Worm (Caenorhabditis elegans) whole organism, L2 larva: ENCODE results near the gene sdz-7.

Experiments used
- C34F6.9 ChIP-seq: fragments of 150-350 bp; optimal IDR thresholded peaks from 2 replicates; lab custom pipeline; 2014; ENCODE audit warnings: missing biosample characterization, missing genetic modification characterization
- F13H6.1 ChIP-seq: sonication (generic microtip); optimal IDR thresholded peaks from 2 replicates; lab custom pipeline; 2016; ENCODE audit warnings: missing genetic modification characterization, missing compliant biosample characterization
- R02D3.7 ChIP-seq: fragments of 150-350 bp; optimal IDR thresholded peaks from 2 replicates; lab custom pipeline; 2014; ENCODE audit warnings: missing biosample characterization, missing genetic modification characterization
- Y55F3AM.14 ChIP-seq: fragments of 200-800 bp; sonication (Bioruptor generic); optimal IDR thresholded peaks from 2 replicates; lab custom pipeline; 2018; ENCODE audit warnings: mild to moderate bottlenecking, missing genetic modification characterization, missing compliant biosample characterization
- alr-1 ChIP-seq: fragments of 150-350 bp; optimal IDR thresholded peaks from 2 replicates; lab custom pipeline; 2014; ENCODE audit warnings: missing biosample characterization, missing genetic modification characterization
- aly-2 ChIP-seq: fragments of 150-350 bp; optimal IDR thresholded peaks from 2 replicates; lab custom pipeline; 2014; ENCODE audit warnings: missing biosample characterization, missing genetic modification characterization
- ama-1 ChIP-seq: fragments of 150-350 bp; optimal IDR thresholded peaks from 2 replicates; lab custom pipeline; 2018; ENCODE audit warnings: inconsistent platforms
- blmp-1 ChIP-seq: sonication (generic microtip); optimal IDR thresholded peaks from 2 replicates; lab custom pipeline; 2017; ENCODE audit warnings: missing genetic modification characterization, mild to moderate bottlenecking, missing compliant biosample characterization, antibody characterized with exemption, moderate library complexity; ENCODE audit not compliant: insufficient read depth
- ceh-16 ChIP-seq: fragments of 150-350 bp; optimal IDR thresholded peaks from 2 replicates; lab custom pipeline; 2014; ENCODE audit warnings: missing biosample characterization, missing genetic modification characterization
- crh-2 ChIP-seq: sonication (generic microtip); optimal IDR thresholded peaks from 2 replicates; lab custom pipeline; 2017; ENCODE audit warnings: missing biosample characterization, missing genetic modification characterization
- egl-27 ChIP-seq: sonication (generic microtip); optimal IDR thresholded peaks from 3 replicates; lab custom pipeline; 2017; ENCODE audit warnings: missing biosample characterization, missing genetic modification reagents, missing genetic modification characterization
- elt-1 ChIP-seq: fragments of 150-350 bp; optimal IDR thresholded peaks from 2 replicates; lab custom pipeline; 2014; ENCODE audit warnings: missing biosample characterization, missing genetic modification characterization
- elt-3 ChIP-seq: sonication (generic microtip); optimal IDR thresholded peaks from 2 replicates; lab custom pipeline; 2017; ENCODE audit warnings: missing biosample characterization, missing genetic modification characterization
- fos-1 ChIP-seq: fragments of 150-350 bp; optimal IDR thresholded peaks from 2 replicates; lab custom pipeline; 2014; ENCODE audit warnings: missing biosample characterization, missing genetic modification characterization
- lin-11 ChIP-seq: fragments of 150-350 bp; sonication (generic microtip); optimal IDR thresholded peaks from 2 replicates; lab custom pipeline; 2014; ENCODE audit warnings: missing biosample characterization, missing genetic modification characterization, inconsistent platforms, mixed read lengths
- lin-13 ChIP-seq: fragments of 150-350 bp; optimal IDR thresholded peaks from 2 replicates; lab custom pipeline; 2014; ENCODE audit warnings: missing biosample characterization, missing genetic modification reagents, missing genetic modification characterization
- lin-39 ChIP-seq: fragments of 150-350 bp; optimal IDR thresholded peaks from 2 replicates; lab custom pipeline; 2014; ENCODE audit warnings: missing biosample characterization, missing genetic modification reagents, missing genetic modification characterization
- lsy-2 ChIP-seq, 2 experiments: fragments of 150-350 bp in 1 of 2; sonication (generic microtip) in 1 of 2; optimal IDR thresholded peaks; 2 replicates each; lab custom pipeline; 2014 to 2017; ENCODE audit warnings: missing biosample characterization in 2 of 2, missing genetic modification characterization in 2 of 2
- mab-5 ChIP-seq: fragments of 150-350 bp; optimal IDR thresholded peaks from 2 replicates; lab custom pipeline; 2014; ENCODE audit warnings: missing biosample characterization, missing genetic modification characterization
- mdl-1 ChIP-seq, 2 experiments: fragments of 150-350 bp in 1 of 2; sonication (generic microtip) in 1 of 2; optimal IDR thresholded peaks; 2 replicates each; lab custom pipeline; 2017; ENCODE audit warnings: missing biosample characterization in 2 of 2, missing genetic modification characterization in 2 of 2
- nhr-10 ChIP-seq: sonication (generic microtip); optimal IDR thresholded peaks from 2 replicates; lab custom pipeline; 2017; ENCODE audit warnings: missing biosample characterization, missing genetic modification characterization
- nhr-11 ChIP-seq: fragments of 150-350 bp; optimal IDR thresholded peaks from 2 replicates; lab custom pipeline; 2014; ENCODE audit warnings: missing biosample characterization, missing genetic modification characterization
- nhr-129 ChIP-seq: fragments of 150-350 bp; optimal IDR thresholded peaks from 2 replicates; lab custom pipeline; 2014; ENCODE audit warnings: missing biosample characterization, missing genetic modification characterization
- nhr-21 ChIP-seq: fragments of 150-350 bp; optimal IDR thresholded peaks from 2 replicates; lab custom pipeline; 2014; ENCODE audit warnings: missing biosample characterization, missing genetic modification characterization
- nhr-23 ChIP-seq: fragments of 150-350 bp; optimal IDR thresholded peaks from 2 replicates; lab custom pipeline; 2014; ENCODE audit warnings: missing biosample characterization, missing genetic modification reagents, missing genetic modification characterization
- nhr-25 ChIP-seq: fragments of 150-350 bp; sonication (generic microtip); optimal IDR thresholded peaks from 3 replicates; lab custom pipeline; 2014; ENCODE audit warnings: missing biosample characterization, missing genetic modification characterization
- nhr-6 ChIP-seq: fragments of 150-350 bp; optimal IDR thresholded peaks from 2 replicates; lab custom pipeline; 2014; ENCODE audit warnings: missing biosample characterization, missing genetic modification characterization
- nhr-77 ChIP-seq: fragments of 150-350 bp; optimal IDR thresholded peaks from 2 replicates; lab custom pipeline; 2014; ENCODE audit warnings: missing biosample characterization, missing genetic modification characterization
- peb-1 ChIP-seq: fragments of 150-350 bp; optimal IDR thresholded peaks from 2 replicates; lab custom pipeline; 2014; ENCODE audit warnings: missing biosample characterization, missing genetic modification characterization
- sem-4 ChIP-seq: fragments of 150-350 bp; optimal IDR thresholded peaks from 2 replicates; lab custom pipeline; 2014; ENCODE audit warnings: missing biosample characterization, missing genetic modification reagents, missing genetic modification characterization
- skn-1 ChIP-seq: sonication (generic microtip); optimal IDR thresholded peaks from 2 replicates; lab custom pipeline; 2017; ENCODE audit warnings: missing biosample characterization, missing genetic modification characterization
- sma-3 ChIP-seq: sonication (generic microtip); optimal IDR thresholded peaks from 2 replicates; lab custom pipeline; 2016; ENCODE audit warnings: missing genetic modification reagents, missing genetic modification characterization, missing compliant biosample characterization
- sma-9 ChIP-seq, 2 experiments: fragments of 150-350 bp in 1 of 2; sonication (generic microtip) in 1 of 2; optimal IDR thresholded peaks; 2 replicates each; lab custom pipeline; 2014 to 2016; ENCODE audit warnings: missing genetic modification characterization in 2 of 2, mild to moderate bottlenecking in 1 of 2, missing biosample characterization in 1 of 2, missing compliant biosample characterization in 1 of 2, missing genetic modification reagents in 1 of 2, moderate library complexity in 1 of 2
- snpc-4 ChIP-seq: fragments of 150-350 bp; optimal IDR thresholded peaks from 2 replicates; lab custom pipeline; 2014; ENCODE audit warnings: missing biosample characterization, missing genetic modification characterization
- unc-39 ChIP-seq: fragments of 150-350 bp; optimal IDR thresholded peaks from 2 replicates; lab custom pipeline; 2014; ENCODE audit warnings: missing biosample characterization, missing genetic modification characterization
- unc-55 ChIP-seq: fragments of 150-350 bp; sonication (generic microtip); optimal IDR thresholded peaks from 3 replicates; lab custom pipeline; 2014; ENCODE audit warnings: missing biosample characterization, missing genetic modification reagents, missing genetic modification characterization
- unc-62 ChIP-seq: fragments of 150-350 bp; optimal IDR thresholded peaks from 2 replicates; lab custom pipeline; 2014; ENCODE audit warnings: missing biosample characterization, missing genetic modification reagents, missing genetic modification characterization
- zag-1 ChIP-seq: fragments of 150-350 bp; optimal IDR thresholded peaks from 2 replicates; lab custom pipeline; 2014; ENCODE audit warnings: missing biosample characterization, missing genetic modification characterization
- ztf-1 ChIP-seq: fragments of 200-800 bp; sonication (Bioruptor generic); conservative IDR thresholded peaks from 2 replicates; pipeline ENCODE4 v1.3.6; 2022; ENCODE audit warnings: missing genetic modification characterization, missing compliant biosample characterization
- ztf-11 ChIP-seq: sonication (generic microtip); optimal IDR thresholded peaks from 2 replicates; lab custom pipeline; 2017; ENCODE audit warnings: missing biosample characterization, missing genetic modification characterization
- ztf-4 ChIP-seq: fragments of 150-350 bp; optimal IDR thresholded peaks from 2 replicates; lab custom pipeline; 2014; ENCODE audit warnings: missing biosample characterization, missing genetic modification characterization

Gene sdz-7

ce11 chrII:3908135-3908534 lies 30.4 kb upstream of the sdz-7 start:
- TF ChIP-seq ama-1 (lab: Kevin White, UChicago) (no peak), alr-1 (tag; lab: Kevin White, UChicago) (no peak), aly-2 (tag; lab: Kevin White, UChicago) (no peak), elt-1 (tag; lab: Kevin White, UChicago) (no peak), fos-1 (tag; lab: Kevin White, UChicago) (no peak), unc-55 (no peak), nhr-129 (tag; lab: Kevin White, UChicago) (no peak), nhr-25 (no peak), egl-27 (tag; lab: Kevin White, UChicago) (no peak), R02D3.7 (tag; lab: Kevin White, UChicago) (no peak), Y55F3AM.14 (no peak), nhr-21 (tag; lab: Kevin White, UChicago) (no peak), lin-11 (tag; lab: Kevin White, UChicago) (no peak), snpc-4 (no peak), elt-3 (tag; lab: Kevin White, UChicago) (no peak), sem-4 (tag; lab: Kevin White, UChicago) (no peak), sma-9 (GFP tag; optimal IDR thresholded peaks at IDR 0.05; lab: Kevin White, UChicago) (no peak), sma-9 (tag; optimal IDR thresholded peaks at IDR 0.05; lab: Kevin White, UChicago) (no peak), nhr-10 (tag; lab: Kevin White, UChicago) (no peak), lin-39 (tag; lab: Kevin White, UChicago) (no peak)

ce11 chrII:3906615-3907190 lies 28.9 kb upstream of the sdz-7 start, which contains the start of the genes F53C3.11 and fbxb-103:
TSS of gene F53C3.11 (minus strand) at chrII:3906715.
TSS of gene fbxb-103 (plus strand) at chrII:3907140.
- TF ChIP-seq ceh-16 (no peak), lin-11 (tag; lab: Kevin White, UChicago) (no peak), unc-62 (no peak), ztf-1 (no peak), unc-39 (tag; lab: Kevin White, UChicago) (no peak), ztf-11 (tag; lab: Kevin White, UChicago) (no peak), skn-1 (tag; lab: Kevin White, UChicago) (no peak), nhr-6 (no peak), elt-1 (tag; lab: Kevin White, UChicago) (no peak), nhr-77 (tag; lab: Kevin White, UChicago) (no peak), aly-2 (tag; lab: Kevin White, UChicago) (no peak), nhr-23 (tag; lab: Kevin White, UChicago) (no peak)

- TF ChIP-seq nhr-77 (tag; lab: Kevin White, UChicago) (no peak), peb-1 (tag; lab: Kevin White, UChicago) (no peak)
Measured at ce11 chrII:3902798-3903197, 25.0 kb upstream of the sdz-7 start, which contains the start of gene F53C3.3. TSS of gene F53C3.3 (plus strand) at chrII:3902856.

ce11 chrII:3901108-3901507 lies 23.3 kb upstream of the sdz-7 start, which contains the start of gene F53C3.4:
TSS of gene F53C3.4 (plus strand) at chrII:3901408.
- TF ChIP-seq ceh-16: no peak
- TF ChIP-seq elt-3 (tag; lab: Kevin White, UChicago): no peak

ce11 chrII:3897758-3898494 lies 20.2 kb upstream of the sdz-7 start, which contains the start of gene F53C3.6:
TSS of gene F53C3.6 (plus strand) at chrII:3898142.
- TF ChIP-seq nhr-21 (tag; lab: Kevin White, UChicago) (peak; percentile 22), sma-9 (GFP tag; optimal IDR thresholded peaks at IDR 0.05; lab: Kevin White, UChicago) (peak; percentile 98), sma-9 (tag; optimal IDR thresholded peaks at IDR 0.05; lab: Kevin White, UChicago) (no peak), mab-5 (no peak), C34F6.9 (tag; lab: Kevin White, UChicago) (peak; percentile 91), sem-4 (tag; lab: Kevin White, UChicago) (peak; percentile 65), unc-55 (peak; percentile 92), fos-1 (tag; lab: Kevin White, UChicago) (peak; percentile 27), crh-2 (peak; percentile 91), nhr-129 (tag; lab: Kevin White, UChicago) (peak; percentile 69), Y55F3AM.14 (no peak), lsy-2 (tag; optimal IDR thresholded peaks at IDR 0.05; lab: Kevin White, UChicago) (peak; percentile 11 to 78), blmp-1 (no peak), lin-13 (peak; percentile 69), zag-1 (peak; percentile 65), egl-27 (tag; lab: Kevin White, UChicago) (peak; percentile 64), F13H6.1 (tag; lab: Kevin White, UChicago) (peak; percentile 81), nhr-11 (tag; lab: Kevin White, UChicago) (no peak), mdl-1 (tag; optimal IDR thresholded peaks at IDR 0.05; lab: Kevin White, UChicago) (peak in 1 of 2 experiments; percentile 36), snpc-4 (no peak), sma-3 (peak; percentile 13), nhr-6 (peak; percentile 33), ztf-1 (no peak), ztf-4 (tag; lab: Kevin White, UChicago) (peak; percentile 23)
